Fruit fly (Drosophila melanogaster) S2 (cell line): ENCODE results near the gene CG17028.

ENCODE experiments used
- CG8478 ChIP-seq: fragments of >200 bp; optimal IDR thresholded peaks from 2 replicates; lab custom pipeline; 2018
- CTCF ChIP-seq, 2 experiments: fragments of >200 bp; optimal IDR thresholded peaks; 2 replicates each; lab custom pipeline; 2018

The CG17028 gene

dm6 chr3L:15978224-15978623, at the start of gene CG17028:
Gene CG17028 (plus strand): TSS chr3L:15978524.
- TF ChIP-seq CG8478 (lab: Kevin White, UChicago) (no peak), CTCF (optimal IDR thresholded peaks at IDR 0.05; lab: Kevin White, UChicago) (no peak)

- TF ChIP-seq CTCF (optimal IDR thresholded peaks at IDR 0.05; lab: Kevin White, UChicago) = no peak
- TF ChIP-seq CG8478 (lab: Kevin White, UChicago) = no peak
Observed at dm6 chr3L:15940823-15941222, 37.5 kb upstream of the CG17028 start.

dm6 chr3L:15952287-15952686, 26.0 kb upstream of the CG17028 start:
- TF ChIP-seq CTCF (optimal IDR thresholded peaks at IDR 0.05; lab: Kevin White, UChicago) (no peak), CG8478 (lab: Kevin White, UChicago) (no peak)

- TF ChIP-seq CTCF (optimal IDR thresholded peaks at IDR 0.05; lab: Kevin White, UChicago) (no peak), CG8478 (lab: Kevin White, UChicago) (no peak)
Observed at dm6 chr3L:15952909-15953308, 25.4 kb upstream of the CG17028 start.

- TF ChIP-seq CG8478 (lab: Kevin White, UChicago) (no peak), CTCF (optimal IDR thresholded peaks at IDR 0.05; lab: Kevin White, UChicago) (no peak)
Observed at dm6 chr3L:15953892-15954291, 24.4 kb upstream of the CG17028 start.

- TF ChIP-seq CG8478 (lab: Kevin White, UChicago) = no peak
- TF ChIP-seq CTCF (optimal IDR thresholded peaks at IDR 0.05; lab: Kevin White, UChicago) = peak; percentile 18 to 82
Observed at dm6 chr3L:15954784-15955427, 23.4 kb upstream of the CG17028 start, which contains the start of the genes Pka-C3 and GXIVsPLA2. Gene Pka-C3 (minus strand): TSS chr3L:15954797. Gene GXIVsPLA2 (plus strand): TSS chr3L:15955096.

dm6 chr3L:15956448-15957010, 21.8 kb upstream of the CG17028 start, which contains the start of gene elgi:
Gene elgi (plus strand): TSS chr3L:15956550.
- TF ChIP-seq CG8478 (lab: Kevin White, UChicago) (no peak), CTCF (optimal IDR thresholded peaks at IDR 0.05; lab: Kevin White, UChicago) (no peak)

dm6 chr3L:15958612-15959315, 19.6 kb upstream of the CG17028 start, which contains the start of gene CG17032:
Gene CG17032 (plus strand): TSS chr3L:15958843.
- TF ChIP-seq CG8478 (lab: Kevin White, UChicago) (no peak), CTCF (optimal IDR thresholded peaks at IDR 0.05; lab: Kevin White, UChicago) (no peak)

- TF ChIP-seq CTCF (optimal IDR thresholded peaks at IDR 0.05; lab: Kevin White, UChicago) (peak in 1 of 2 experiments; percentile 32), CG8478 (lab: Kevin White, UChicago) (no peak)
Observed at dm6 chr3L:15967588-15968500, 10.5 kb upstream of the CG17028 start, which contains the start of the genes Brr2 and CG10516. Gene Brr2 (minus strand): TSS chr3L:15967872. Gene CG10516 (plus strand): TSS chr3L:15968204.

- TF ChIP-seq CG8478 (lab: Kevin White, UChicago) = no peak
- TF ChIP-seq CTCF (optimal IDR thresholded peaks at IDR 0.05; lab: Kevin White, UChicago) = no peak
Observed at dm6 chr3L:15968686-15969085, 9.6 kb upstream of the CG17028 start.

dm6 chr3L:15974166-15974565, 4.2 kb upstream of the CG17028 start:
- no peak for TF ChIP-seq CG8478 (lab: Kevin White, UChicago)
- no peak for TF ChIP-seq CTCF (optimal IDR thresholded peaks at IDR 0.05; lab: Kevin White, UChicago)

- TF ChIP-seq CTCF (optimal IDR thresholded peaks at IDR 0.05; lab: Kevin White, UChicago) (no peak), CG8478 (lab: Kevin White, UChicago) (no peak)
Observed at dm6 chr3L:15975068-15975467, 3.3 kb upstream of the CG17028 start, which contains the start of gene CG17026. Gene CG17026 (plus strand): TSS chr3L:15975368.

dm6 chr3L:15976758-15977157, 1.6 kb upstream of the CG17028 start, which contains the start of gene CG17029:
Gene CG17029 (plus strand): TSS chr3L:15976870.
- TF ChIP-seq CTCF (optimal IDR thresholded peaks at IDR 0.05; lab: Kevin White, UChicago) (no peak), CG8478 (lab: Kevin White, UChicago) (no peak)

- TF ChIP-seq CTCF (optimal IDR thresholded peaks at IDR 0.05; lab: Kevin White, UChicago) (no peak), CG8478 (lab: Kevin White, UChicago) (no peak)
Observed at dm6 chr3L:15977565-15977964, 759 bp upstream of the CG17028 start.
